Fruit fly (Drosophila melanogaster): ENCODE data around the gene CG11601.
A peak's percentile ranks its signal among the peaks of the same experiment; 100 is the strongest.

Gene CG11601

DNA sequence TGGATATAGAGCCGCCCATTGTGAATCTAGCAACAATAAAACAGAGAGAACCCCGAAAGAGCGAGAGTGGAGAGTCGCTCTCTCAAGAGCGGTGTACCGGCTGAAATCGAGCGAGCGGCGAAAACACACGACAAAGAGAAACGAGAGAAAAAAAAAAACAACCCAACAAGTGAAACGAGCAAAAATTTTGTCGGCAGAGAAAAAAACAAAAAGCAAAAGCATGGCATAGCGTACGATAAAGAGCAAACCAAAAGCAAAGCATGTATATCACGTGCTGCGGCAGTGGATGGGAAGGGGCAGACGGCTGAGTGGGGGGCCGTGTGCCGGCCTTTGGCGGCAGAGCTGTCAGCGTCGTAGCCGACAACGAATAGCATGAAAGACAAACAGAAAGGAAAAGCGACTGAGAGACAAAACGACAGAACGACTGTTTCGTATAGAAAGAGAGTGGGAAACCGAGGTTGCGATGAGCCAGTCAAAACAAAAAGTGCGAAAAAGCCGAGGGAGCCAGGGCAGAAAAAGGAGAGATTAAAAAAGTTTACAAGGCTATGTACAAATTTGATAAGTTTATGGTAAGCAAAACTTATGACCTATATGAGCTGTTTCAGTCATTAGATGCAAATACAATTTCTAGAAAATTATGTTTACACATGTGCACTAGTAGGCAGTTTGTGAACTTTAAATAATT, 36.3 kb downstream of the CG11601 start (continued):
- peak; percentile 57; the same call in 1 of the 2 replicates for TF ChIP-seq hbn (GFP tag; IDR thresholded peaks at IDR 0.05; ENCODE audit: partially characterized antibody)
- TF ChIP-seq CG10274 (GFP tag; optimal IDR thresholded peaks at IDR 0.05): no peak
- no peak for TF ChIP-seq tup (GFP tag; optimal IDR thresholded peaks at IDR 0.05)
- TF ChIP-seq Mad (GFP tag; optimal IDR thresholded peaks at IDR 0.05): no peak
- TF ChIP-seq zf30C (GFP tag; optimal IDR thresholded peaks at IDR 0.05): no peak
- no peak for TF ChIP-seq pho (GFP tag; optimal IDR thresholded peaks at IDR 0.05)
- TF ChIP-seq CG9437 (GFP tag; optimal IDR thresholded peaks at IDR 0.05): no peak
- no peak for TF ChIP-seq CG33213 (GFP tag; optimal IDR thresholded peaks at IDR 0.05)
- TF ChIP-seq bcd (GFP tag; optimal IDR thresholded peaks at IDR 0.05): no peak
- no peak for TF ChIP-seq hb (GFP tag; IDR thresholded peaks at IDR 0.05; ENCODE audit: partially characterized antibody)
- no peak for TF ChIP-seq Chrac-16 (GFP tag; optimal IDR thresholded peaks at IDR 0.05)
- no peak for TF ChIP-seq dmrt99B (tag; optimal IDR thresholded peaks at IDR 0.05)
- TF ChIP-seq CG11696 (GFP tag; IDR thresholded peaks at IDR 0.05): no peak
- peak; percentile 54 for TF ChIP-seq CHES-1-like (GFP tag; optimal IDR thresholded peaks at IDR 0.05)
- no peak for TF ChIP-seq Optix (GFP tag; IDR thresholded peaks at IDR 0.05)
- TF ChIP-seq CG9727 (GFP tag; optimal IDR thresholded peaks at IDR 0.05): no peak
- TF ChIP-seq salm (tag; optimal IDR thresholded peaks at IDR 0.05): no peak
- no peak for TF ChIP-seq gt (GFP tag; IDR thresholded peaks at IDR 0.05)
- no peak for TF ChIP-seq org-1 (GFP tag; optimal IDR thresholded peaks at IDR 0.05)
- no peak for TF ChIP-seq D19A (tag; optimal IDR thresholded peaks at IDR 0.05)
- peak; percentile 67 for TF ChIP-seq Med (GFP tag)
- peak in 1 of 2 experiments; percentile 76 for TF ChIP-seq bsh (GFP tag; optimal IDR thresholded peaks at IDR 0.05)
- TF ChIP-seq Bteb2 (GFP tag; optimal IDR thresholded peaks at IDR 0.05): no peak
- peak; percentile 58 for TF ChIP-seq unc-4 (GFP tag; IDR thresholded peaks at IDR 0.05; ENCODE audit: partially characterized antibody)
- TF ChIP-seq Ptx1 (GFP tag; IDR thresholded peaks at IDR 0.05): no peak
- no peak for TF ChIP-seq tio (GFP tag; optimal IDR thresholded peaks at IDR 0.05)
- TF ChIP-seq Lhr (GFP tag; optimal IDR thresholded peaks at IDR 0.05): no peak
- no peak for TF ChIP-seq CG12071 (GFP tag; optimal IDR thresholded peaks at IDR 0.05)
- no peak for TF ChIP-seq gce (GFP tag; IDR thresholded peaks at IDR 0.05)
- no peak for TF ChIP-seq CG15011 (GFP tag; optimal IDR thresholded peaks at IDR 0.05)
- TF ChIP-seq Mes4 (GFP tag; optimal IDR thresholded peaks at IDR 0.05): no peak
- no peak for TF ChIP-seq disco-r (GFP tag; optimal IDR thresholded peaks at IDR 0.05)
- TF ChIP-seq Atf6 (GFP tag; IDR thresholded peaks at IDR 0.05): no peak
- no peak for TF ChIP-seq CG2875 (GFP tag; optimal IDR thresholded peaks at IDR 0.05)
- TF ChIP-seq az2 (GFP tag; optimal IDR thresholded peaks at IDR 0.05): no peak
- TF ChIP-seq vnd (GFP tag; IDR thresholded peaks at IDR 0.05; ENCODE audit: partially characterized antibody): no peak
- no peak for TF ChIP-seq C15 (GFP tag; IDR thresholded peaks at IDR 0.05)
- TF ChIP-seq seq (GFP tag; IDR thresholded peaks at IDR 0.05): no peak
- no peak for TF ChIP-seq her (GFP tag; optimal IDR thresholded peaks at IDR 0.05)
- no peak for TF ChIP-seq CG10959 (GFP tag; IDR thresholded peaks at IDR 0.05)
- TF ChIP-seq CG1233 (GFP tag; optimal IDR thresholded peaks at IDR 0.05): no peak
- TF ChIP-seq Xrp1 (GFP tag; IDR thresholded peaks at IDR 0.05): 0 out of 2 replicates have a peak, but pooled peaks have one; percentile 20
- no peak for TF ChIP-seq exex (tag; optimal IDR thresholded peaks at IDR 0.05)
- no peak for TF ChIP-seq lov (optimal IDR thresholded peaks at IDR 0.05)
- TF ChIP-seq lov (GFP tag; IDR thresholded peaks at IDR 0.05): no peak
- no peak for TF ChIP-seq ci (GFP tag; IDR thresholded peaks at IDR 0.05)
- TF ChIP-seq Nf-YB (GFP tag; optimal IDR thresholded peaks at IDR 0.05): peak; percentile 30
- TF ChIP-seq dmrt11E (tag; optimal IDR thresholded peaks at IDR 0.05): no peak
- TF ChIP-seq ranshi (GFP tag; IDR thresholded peaks at IDR 0.05): no peak
- peak; percentile 11 for TF ChIP-seq dm (GFP tag; optimal IDR thresholded peaks at IDR 0.05)
- no peak for TF ChIP-seq Fer2 (tag; optimal IDR thresholded peaks at IDR 0.05)

Data from whole organism, embryonic.